Worm (Caenorhabditis elegans): ENCODE results near the gene chil-17.

DNA sequence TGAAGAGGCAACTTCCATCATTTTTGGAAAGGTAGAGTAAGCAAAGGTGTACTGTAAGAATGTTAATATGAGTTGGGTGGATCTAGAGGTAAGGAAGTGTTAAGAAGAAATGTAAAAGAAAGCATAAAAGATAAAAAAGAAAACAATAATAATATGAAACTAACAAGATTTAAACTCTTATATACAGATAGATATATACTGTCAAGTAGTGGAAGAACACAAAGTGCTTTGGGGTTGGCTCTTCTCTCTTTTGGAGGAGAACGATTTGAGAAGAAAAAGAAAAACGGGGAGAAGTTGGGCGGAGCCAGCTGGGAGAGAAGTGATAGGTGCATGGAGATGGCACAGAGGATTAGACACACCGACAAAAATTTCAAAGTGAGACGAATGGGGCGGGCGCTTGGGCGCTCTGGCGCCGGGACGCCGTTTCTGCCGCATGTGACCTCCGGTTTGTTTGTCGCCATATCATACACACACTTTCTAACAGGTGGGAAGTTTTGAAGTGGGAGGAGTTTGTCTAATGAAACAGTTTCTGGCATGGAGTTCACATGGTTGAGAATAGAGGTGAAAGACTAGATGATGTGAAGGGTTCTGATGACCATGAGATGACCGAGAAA, 47.5 kb upstream of the chil-17 start, which contains the start of gene T19H5.4:
- TF ChIP-seq ama-1 (optimal IDR thresholded peaks at IDR 0.05) = no peak
- no peak for TF ChIP-seq scrt-1 (GFP tag; IDR thresholded peaks at IDR 0.05)
- TF ChIP-seq ceh-36 (tag; optimal IDR thresholded peaks at IDR 0.05) = no peak
